Fruit fly (Drosophila melanogaster): ENCODE measurements around the gene Mcm3.

Mcm3 gene

dm6 chrX:5329266-5329898, 5.7 kb downstream of the Mcm3 start, which contains the start of the genes CG3309 and XRCC1 (continued):
- TF ChIP-seq CG14965 (GFP tag; optimal IDR thresholded peaks at IDR 0.05; ENCODE audit: borderline replicate concordance) (no peak), run (tag; optimal IDR thresholded peaks at IDR 0.05) (no peak), Neu2 (GFP tag; optimal IDR thresholded peaks at IDR 0.05; ENCODE audit: borderline replicate concordance) (no peak), CG9817 (tag; optimal IDR thresholded peaks at IDR 0.05) (peak; percentile 54), CG3847 (GFP tag; IDR thresholded peaks at IDR 0.05) (peak; percentile 54), CG15696 (tag; optimal IDR thresholded peaks at IDR 0.05) (peak; percentile 42), abd-A (tag; optimal IDR thresholded peaks at IDR 0.05) (no peak), CG3995 (GFP tag; optimal IDR thresholded peaks at IDR 0.05) (peak; percentile 99), CG1233 (GFP tag; optimal IDR thresholded peaks at IDR 0.05) (peak; percentile 2), Side (GFP tag; optimal IDR thresholded peaks at IDR 0.05) (no peak), CG7963 (GFP tag; IDR thresholded peaks at IDR 0.05; ENCODE audit: partially characterized antibody) (peak; percentile 76), CG43689 (GFP tag; IDR thresholded peaks at IDR 0.05) (no peak), Spps (tag; optimal IDR thresholded peaks at IDR 0.05) (no peak), MTF-1 (GFP tag; optimal IDR thresholded peaks at IDR 0.05; ENCODE audit: borderline replicate concordance) (no peak), NC2β (GFP tag; optimal IDR thresholded peaks at IDR 0.05) (no peak), CG9215 (GFP tag; IDR thresholded peaks at IDR 0.05) (peak; percentile 49), corto (GFP tag; optimal IDR thresholded peaks at IDR 0.05) (no peak), scrt (GFP tag; optimal IDR thresholded peaks at IDR 0.05) (no peak), so (GFP tag; IDR thresholded peaks at IDR 0.05) (no peak), HLH3B (GFP tag; IDR thresholded peaks at IDR 0.05) (peak; percentile 28; the same call in 1 of the 2 replicates), CG8478 (optimal IDR thresholded peaks at IDR 0.05) (no peak), sob (GFP tag; IDR thresholded peaks at IDR 0.05) (peak; percentile 50; the same call in 1 of the 2 replicates), stc (GFP tag; IDR thresholded peaks at IDR 0.05) (peak; percentile 48; the same call in 1 of the 2 replicates), Atf-2 (GFP tag; optimal IDR thresholded peaks at IDR 0.05) (no peak), CG9609 (GFP tag; optimal IDR thresholded peaks at IDR 0.05) (no peak), wdn (GFP tag; IDR thresholded peaks at IDR 0.05) (no peak), CTCF (GFP tag; optimal IDR thresholded peaks at IDR 0.05) (no peak), CG33557 (GFP tag; optimal IDR thresholded peaks at IDR 0.05) (peak; percentile 46), Deaf1 (tag; optimal IDR thresholded peaks at IDR 0.05) (peak; percentile 5), CG14050 (GFP tag; IDR thresholded peaks at IDR 0.05) (peak; percentile 13; the same call in 1 of the 3 replicates), cg (GFP tag; optimal IDR thresholded peaks at IDR 0.05) (no peak), CG11696 (GFP tag; IDR thresholded peaks at IDR 0.05) (no peak), E2f1 (GFP tag; IDR thresholded peaks at IDR 0.05) (peak; percentile 31; the same call in 1 of the 2 replicates), pum (GFP tag; optimal IDR thresholded peaks at IDR 0.05) (no peak), fd3F (GFP tag; optimal IDR thresholded peaks at IDR 0.05) (no peak), CG4360 (GFP tag; IDR thresholded peaks at IDR 0.05) (no peak), CG6683 (GFP tag; optimal IDR thresholded peaks at IDR 0.05) (no peak), ken (GFP tag; IDR thresholded peaks at IDR 0.05) (peak; percentile 61; the same call in 2 of the 3 replicates), crp (GFP tag; optimal IDR thresholded peaks at IDR 0.05) (no peak), lilli (GFP tag; optimal IDR thresholded peaks at IDR 0.05) (peak; percentile 54), pros (GFP tag; optimal IDR thresholded peaks at IDR 0.05) (no peak), sna (GFP tag; IDR thresholded peaks at IDR 0.05; ENCODE audit: partially characterized antibody) (peak; percentile 87), CG12942 (GFP tag; optimal IDR thresholded peaks at IDR 0.05) (peak; percentile 31), CG2889 (GFP tag; IDR thresholded peaks at IDR 0.05) (0 out of 3 replicates have a peak, but pooled peaks have one; percentile 25), ranshi (GFP tag; IDR thresholded peaks at IDR 0.05) (peak; percentile 33; the same call in 1 of the 2 replicates), unc-4 (GFP tag; IDR thresholded peaks at IDR 0.05; ENCODE audit: partially characterized antibody) (peak; percentile 78), CG11456 (GFP tag; IDR thresholded peaks at IDR 0.05) (no peak), CG3163 (GFP tag; optimal IDR thresholded peaks at IDR 0.05) (no peak), Vsx1 (GFP tag; optimal IDR thresholded peaks at IDR 0.05) (no peak), CG16813 (GFP tag; IDR thresholded peaks at IDR 0.05; ENCODE audit: partially characterized antibody) (peak; percentile 96)
